Worm (Caenorhabditis elegans): ENCODE measurements around the gene F21D12.2.

- TF ChIP-seq mml-1 (tag; optimal IDR thresholded peaks at IDR 0.05) (no peak), nhr-237 (tag; optimal IDR thresholded peaks at IDR 0.05) (no peak)
Measured at ce11 chrII:7317468-7317867, at the start of gene F21D12.2.

Data from whole organism, L3 larva.